Fruit fly (Drosophila melanogaster) whole organism: ENCODE measurements around the gene Prx5.
A peak's percentile ranks its signal among the peaks of the same experiment; 100 is the strongest.

Experiments
- CG8478 ChIP-seq: fragments of >200 bp; optimal IDR thresholded peaks from 2 replicates; lab custom pipeline; 2018; ENCODE audit warnings: inconsistent platforms
- Dll ChIP-seq: fragments of >200 bp; optimal IDR thresholded peaks from 2 replicates; lab custom pipeline; 2017
- EcR ChIP-seq, 2 experiments: fragments of >200 bp; optimal IDR thresholded peaks; 2 replicates each; lab custom pipeline; 2017; ENCODE audit warnings: missing biosample characterization in 2 of 2, missing genetic modification characterization in 2 of 2, missing genetic modification reagents in 2 of 2
- pan ChIP-seq: fragments of >200 bp; optimal IDR thresholded peaks from 2 replicates; lab custom pipeline; 2017
- psq ChIP-seq: fragments of >200 bp; optimal IDR thresholded peaks from 2 replicates; lab custom pipeline; 2017
- usp ChIP-seq: fragments of >200 bp; optimal IDR thresholded peaks from 2 replicates; lab custom pipeline; 2017; ENCODE audit warnings: missing biosample characterization, missing genetic modification characterization, mixed read lengths

Gene Prx5

DNA sequence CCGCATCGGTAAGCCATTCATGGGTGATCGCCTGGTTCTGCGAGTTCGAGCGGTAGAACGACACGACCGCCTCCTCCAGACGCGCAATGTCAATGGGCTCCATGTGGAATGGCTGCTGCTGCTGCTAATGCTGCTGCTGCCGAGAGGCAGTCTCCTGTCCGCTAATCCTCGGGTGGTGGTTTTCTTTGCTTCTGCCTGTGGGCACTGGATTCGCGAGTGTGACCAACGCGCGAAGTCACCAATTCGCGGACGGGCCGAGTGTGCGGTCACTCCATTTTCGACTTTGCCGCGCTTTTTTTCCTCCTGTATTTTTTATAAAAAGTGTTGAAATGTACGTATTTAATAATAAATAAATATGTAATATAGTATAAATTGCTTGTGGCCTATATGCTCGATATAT is 16.2 kb upstream of the Prx5 start, which contains the start of gene cdm:
cdm (minus strand) TSS at position 236 of the 400 bp plus-strand sequence.
- no peak for TF ChIP-seq EcR (GFP tag; optimal IDR thresholded peaks at IDR 0.05; lab: Kevin White, UChicago)
- no peak for TF ChIP-seq usp (GFP tag; lab: Kevin White, UChicago)
- no peak for TF ChIP-seq CG8478 (lab: Kevin White, UChicago)
- TF ChIP-seq Dll (lab: Kevin White, UChicago) = no peak
- no peak for TF ChIP-seq psq (lab: Kevin White, UChicago)
- no peak for TF ChIP-seq pan

DNA sequence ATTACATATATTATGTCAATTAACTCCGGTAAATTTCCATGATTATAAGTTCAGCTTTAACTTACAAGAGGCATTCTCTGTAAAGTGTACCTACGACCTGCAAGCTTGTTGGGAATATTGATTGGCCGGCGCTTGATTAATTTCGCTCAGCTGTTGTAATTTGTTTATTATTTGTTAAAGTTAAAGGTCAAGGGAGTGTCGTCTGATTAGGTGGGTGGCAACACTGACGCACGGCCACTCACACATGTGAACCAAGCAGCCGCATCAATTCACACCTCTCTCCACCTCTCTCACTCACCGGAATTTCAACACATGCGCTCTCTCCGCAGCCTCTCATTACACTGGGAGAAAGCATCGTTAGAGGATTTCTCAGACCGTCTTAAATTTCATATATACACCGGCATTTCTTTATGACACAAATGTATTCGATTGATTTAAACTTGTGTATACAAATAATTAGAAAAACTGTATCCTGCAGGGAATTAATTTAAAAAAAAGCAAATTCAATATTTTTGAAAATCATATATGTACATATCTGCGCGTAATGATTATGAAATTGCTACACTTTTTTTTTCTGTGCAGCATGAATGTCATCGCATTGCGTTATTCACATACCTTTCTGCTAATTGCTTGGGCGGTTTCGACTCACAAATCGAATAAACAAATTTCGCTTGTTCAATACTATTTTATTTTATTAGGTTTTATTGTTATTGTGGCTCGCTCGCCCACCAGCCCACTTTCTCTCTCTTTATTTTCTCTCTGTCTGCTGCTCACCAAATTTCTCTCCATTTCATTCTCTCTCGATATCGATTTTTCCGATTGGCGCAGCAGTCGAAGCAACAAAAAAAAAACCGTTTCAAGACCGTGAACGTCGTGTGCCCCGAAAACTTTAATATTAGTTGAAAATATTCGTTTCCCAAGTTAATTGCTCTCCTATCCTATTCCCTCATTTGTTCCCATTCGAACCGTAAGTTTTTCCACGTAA is 5.2 kb upstream of the Prx5 start:
- TF ChIP-seq psq (lab: Kevin White, UChicago) = no peak
- no peak for TF ChIP-seq CG8478 (lab: Kevin White, UChicago)
- TF ChIP-seq EcR (GFP tag; optimal IDR thresholded peaks at IDR 0.05; lab: Kevin White, UChicago) = no peak
- TF ChIP-seq Dll (lab: Kevin White, UChicago) = no peak
- no peak for TF ChIP-seq pan

DNA sequence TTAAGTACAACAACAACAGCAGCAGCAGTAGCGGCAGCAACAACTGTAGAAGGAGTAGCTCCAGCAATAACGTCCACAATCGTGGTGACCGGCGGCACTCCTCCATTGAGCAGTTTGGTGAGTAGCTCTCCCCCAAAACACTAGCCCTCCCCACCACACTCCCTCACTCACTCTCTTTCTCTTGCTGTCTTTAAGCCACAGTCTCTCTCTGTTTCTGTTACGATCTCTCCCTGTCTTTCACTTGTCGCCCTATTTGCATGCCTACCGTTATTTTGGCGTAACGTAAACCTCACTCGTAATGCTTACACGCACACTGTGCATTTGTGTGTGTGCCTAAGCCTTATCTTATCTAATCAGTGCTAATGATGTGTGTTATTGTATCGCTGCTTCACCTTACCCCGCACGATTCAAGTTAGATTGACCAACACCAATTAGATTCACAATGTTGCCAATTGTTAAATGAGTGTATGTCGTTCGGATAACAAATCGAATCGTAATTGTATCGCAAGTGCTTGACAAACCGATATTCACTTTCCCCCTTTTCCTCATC is 3.0 kb upstream of the Prx5 start:
- TF ChIP-seq CG8478 (lab: Kevin White, UChicago) = no peak
- TF ChIP-seq psq (lab: Kevin White, UChicago) = no peak
- TF ChIP-seq Dll (lab: Kevin White, UChicago) = no peak
- TF ChIP-seq EcR (GFP tag; optimal IDR thresholded peaks at IDR 0.05; lab: Kevin White, UChicago) = no peak
- TF ChIP-seq usp (GFP tag; lab: Kevin White, UChicago) = no peak
- TF ChIP-seq pan = no peak

DNA sequence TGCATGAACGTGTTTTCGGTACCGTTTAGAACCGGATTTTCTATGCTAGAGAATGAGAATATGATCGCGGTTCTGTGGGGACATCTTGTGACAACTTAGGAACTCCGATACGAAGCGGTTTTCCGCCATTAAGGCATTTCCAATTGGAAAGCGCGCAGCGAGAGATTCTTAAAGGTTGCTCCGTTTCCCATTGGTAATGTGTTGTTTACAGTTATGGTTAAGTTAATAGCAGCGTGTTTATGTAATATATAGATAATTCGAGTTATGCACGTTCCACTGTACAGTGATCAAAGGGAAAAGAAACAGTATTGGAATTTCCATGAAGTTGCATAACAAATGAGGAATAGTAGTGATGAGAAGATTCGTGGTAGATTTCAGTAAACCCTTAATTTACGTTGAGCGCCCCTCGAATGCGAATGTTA is 1.9 kb upstream of the Prx5 start:
- TF ChIP-seq pan = no peak
- no peak for TF ChIP-seq EcR (GFP tag; optimal IDR thresholded peaks at IDR 0.05; lab: Kevin White, UChicago)
- no peak for TF ChIP-seq CG8478 (lab: Kevin White, UChicago)
- TF ChIP-seq Dll (lab: Kevin White, UChicago) = no peak
- no peak for TF ChIP-seq psq (lab: Kevin White, UChicago)

DNA sequence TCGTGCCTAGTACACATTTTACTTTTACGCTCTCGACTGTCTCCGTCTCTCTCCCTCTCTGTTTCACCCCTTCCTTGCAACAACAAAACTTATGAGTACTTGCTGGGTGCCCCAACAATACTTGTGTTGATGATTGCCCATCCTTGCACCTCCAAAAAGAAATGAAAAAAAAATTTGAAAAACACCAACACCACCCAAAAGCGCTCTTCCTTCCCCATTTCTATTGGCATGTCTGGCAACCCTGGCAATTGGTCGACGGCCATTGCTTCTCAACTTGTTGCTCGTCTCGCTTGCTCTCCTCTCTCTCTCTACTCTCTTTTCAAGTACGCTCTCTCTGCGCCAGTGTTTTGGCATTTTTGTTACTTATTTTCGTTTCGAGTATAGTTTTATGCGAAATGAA is 1.3 kb upstream of the Prx5 start:
- TF ChIP-seq Dll (lab: Kevin White, UChicago) (peak; percentile 96), pan (no peak)

DNA sequence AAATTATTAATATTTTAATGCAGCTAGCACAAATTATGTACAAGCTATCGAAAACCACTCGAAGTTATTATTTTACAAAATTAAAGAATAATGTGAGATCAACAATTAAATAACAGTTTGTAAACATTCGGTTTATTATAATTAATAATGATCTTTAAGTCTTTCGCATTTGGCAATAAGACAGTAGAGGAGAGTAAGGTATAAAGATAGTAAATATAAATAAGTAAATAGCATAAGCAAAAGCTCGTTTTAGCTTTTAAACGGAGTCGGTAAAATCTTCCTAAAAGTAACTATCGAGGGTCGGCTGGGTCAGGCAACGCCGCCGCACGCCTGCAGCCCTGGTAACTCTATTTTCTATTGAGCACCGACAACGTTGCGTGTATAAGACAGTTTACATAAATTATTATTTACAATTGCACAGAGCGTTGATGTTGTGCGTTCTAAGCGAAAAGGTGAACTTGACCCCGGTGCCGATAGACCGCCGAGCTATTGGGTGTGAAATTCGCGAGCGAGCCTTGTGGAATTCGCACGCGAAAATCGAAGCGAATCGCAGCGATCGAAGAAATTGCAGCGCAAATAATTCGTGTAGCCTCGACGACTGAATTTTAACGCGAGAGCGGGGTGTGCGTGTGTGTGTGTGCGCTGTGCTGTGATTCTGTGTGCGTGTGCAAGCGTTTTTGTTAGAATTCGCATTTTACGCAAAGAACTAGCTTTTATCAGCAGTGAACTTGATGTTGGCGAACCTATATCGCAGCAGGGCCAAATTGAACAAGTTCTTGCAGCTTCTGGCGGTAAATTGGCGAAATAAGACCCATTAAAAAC is 554 bp upstream of the Prx5 start, which contains the start of gene wrd:
wrd (plus strand) TSS at position 342 of the 822 bp plus-strand sequence.
- TF ChIP-seq psq (lab: Kevin White, UChicago) = no peak
- no peak for TF ChIP-seq Dll (lab: Kevin White, UChicago)
- no peak for TF ChIP-seq CG8478 (lab: Kevin White, UChicago)
- TF ChIP-seq EcR (GFP tag; optimal IDR thresholded peaks at IDR 0.05; lab: Kevin White, UChicago) = no peak
- TF ChIP-seq usp (GFP tag; lab: Kevin White, UChicago) = no peak
- TF ChIP-seq pan = no peak

DNA sequence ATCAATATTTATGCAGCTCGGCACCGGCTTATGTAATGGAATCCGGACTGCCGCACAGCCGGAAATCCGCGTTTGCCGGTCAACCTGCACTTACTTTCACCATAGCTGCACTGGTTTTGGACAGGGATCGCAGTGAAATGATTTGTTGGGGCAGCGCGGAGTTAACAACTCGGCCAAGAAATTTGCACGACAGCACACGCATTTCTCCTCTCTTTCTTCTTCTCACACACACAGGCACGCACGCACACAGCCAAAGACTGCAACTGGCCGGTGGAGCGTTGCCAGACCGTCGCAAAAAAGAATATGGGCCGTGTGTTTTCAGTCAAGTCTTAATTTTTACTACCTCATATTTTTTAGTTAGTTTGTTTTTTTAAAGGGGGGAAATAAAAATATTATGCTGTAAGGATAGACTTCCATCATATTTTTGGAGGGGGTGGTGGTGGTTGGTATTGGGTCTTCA is 782 bp downstream of the Prx5 start:
- TF ChIP-seq usp (GFP tag; lab: Kevin White, UChicago) = no peak

DNA sequence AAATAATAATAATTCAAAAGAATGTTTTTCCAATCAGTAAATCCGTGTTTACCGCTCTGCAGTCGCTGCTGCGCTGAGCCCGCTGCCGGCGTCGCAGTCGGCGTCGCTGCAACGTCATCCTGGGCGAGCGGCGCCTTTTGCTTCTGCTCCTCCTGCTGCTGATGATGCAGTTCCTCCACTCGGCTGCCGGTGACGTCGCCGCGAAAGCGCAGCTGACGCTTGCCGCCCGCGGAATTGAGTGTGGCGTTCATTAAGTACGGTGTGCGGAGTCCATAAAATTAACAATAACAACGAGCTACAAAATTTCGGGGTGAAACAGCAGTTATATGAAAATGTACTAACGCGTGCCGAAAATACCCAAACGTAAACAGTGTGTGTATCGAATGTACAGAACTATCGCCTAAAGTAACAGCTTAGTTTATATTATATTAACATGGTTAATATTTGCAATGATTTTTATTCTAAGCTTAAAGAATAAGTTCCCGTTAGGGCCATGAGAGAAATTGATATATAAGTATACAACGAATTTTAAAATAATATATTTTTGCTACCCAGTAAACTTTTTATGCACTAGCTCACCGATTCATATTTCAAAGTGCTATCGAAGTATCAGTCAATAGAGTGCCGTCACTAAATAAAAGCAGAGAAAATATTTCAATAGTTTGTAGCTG is 2.9 kb downstream of the Prx5 start, which contains the start of the genes CG7218 and Cbp20:
CG7218 (minus strand) TSS at position 346 of the 671 bp plus-strand sequence.
Cbp20 (plus strand) TSS at position 610 of the 671 bp plus-strand sequence.
- TF ChIP-seq CG8478 (lab: Kevin White, UChicago) = no peak
- no peak for TF ChIP-seq pan
- TF ChIP-seq usp (GFP tag; lab: Kevin White, UChicago) = no peak
- TF ChIP-seq psq (lab: Kevin White, UChicago) = no peak
- TF ChIP-seq Dll (lab: Kevin White, UChicago) = no peak
- no peak for TF ChIP-seq EcR (GFP tag; optimal IDR thresholded peaks at IDR 0.05; lab: Kevin White, UChicago)

DNA sequence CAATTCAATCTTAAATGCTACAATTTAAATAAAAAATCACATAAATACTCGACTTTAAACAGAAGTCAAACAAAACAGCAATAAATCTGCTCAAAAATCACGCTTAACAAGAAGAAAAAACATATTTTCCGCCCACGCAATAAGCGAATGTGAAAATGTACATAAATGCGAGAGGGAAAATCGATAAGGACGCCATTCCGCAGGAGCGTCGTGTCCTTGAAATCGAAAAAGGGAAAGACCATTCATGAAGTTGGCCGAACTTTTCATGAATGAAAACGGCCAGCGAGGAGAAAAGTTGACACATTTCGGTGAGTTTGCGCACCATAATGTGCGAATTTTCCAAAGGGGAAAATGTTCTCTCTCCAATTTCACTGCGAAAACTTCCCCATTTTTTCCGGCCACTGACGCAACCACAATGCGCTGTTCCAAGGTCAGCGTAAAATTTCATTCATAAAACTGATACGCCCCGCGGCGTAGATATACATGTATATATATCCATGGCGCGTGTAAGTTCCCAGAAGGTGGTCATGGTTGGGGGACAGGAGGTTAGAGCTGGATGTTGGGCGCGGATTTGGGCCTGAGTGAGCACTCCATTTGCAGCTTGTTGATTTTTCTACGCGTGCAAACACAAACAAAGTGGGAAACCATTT is 6.8 kb downstream of the Prx5 start:
- TF ChIP-seq Dll (lab: Kevin White, UChicago) = no peak
- TF ChIP-seq pan = no peak
- no peak for TF ChIP-seq psq (lab: Kevin White, UChicago)
- no peak for TF ChIP-seq CG8478 (lab: Kevin White, UChicago)
- no peak for TF ChIP-seq EcR (GFP tag; optimal IDR thresholded peaks at IDR 0.05; lab: Kevin White, UChicago)
- TF ChIP-seq usp (GFP tag; lab: Kevin White, UChicago) = no peak

DNA sequence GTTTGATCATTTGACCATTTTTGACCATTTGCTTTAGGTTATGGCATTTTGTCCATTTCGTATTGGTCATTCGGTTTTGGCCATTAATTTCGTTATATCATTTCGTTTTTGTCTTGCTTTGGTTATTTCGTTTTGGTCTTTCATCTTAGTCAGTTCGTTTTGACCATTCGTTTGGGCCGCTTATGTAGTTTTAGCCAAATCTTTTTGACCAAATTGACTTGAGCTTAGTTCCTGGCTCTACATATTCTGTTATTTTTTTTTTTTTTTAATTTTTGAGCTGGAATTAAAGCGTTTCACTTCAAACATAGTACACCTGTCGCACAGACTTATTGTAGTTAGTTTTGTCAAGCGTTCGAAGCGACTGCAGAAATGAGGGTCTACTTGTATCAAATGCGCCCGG is 8.7 kb downstream of the Prx5 start, which contains the start of gene CG14315:
CG14315 (plus strand) TSS at position 301 of the 400 bp plus-strand sequence.
- TF ChIP-seq Dll (lab: Kevin White, UChicago) = no peak
- TF ChIP-seq psq (lab: Kevin White, UChicago) = no peak
- no peak for TF ChIP-seq pan
- TF ChIP-seq usp (GFP tag; lab: Kevin White, UChicago) = no peak
- no peak for TF ChIP-seq CG8478 (lab: Kevin White, UChicago)
- no peak for TF ChIP-seq EcR (GFP tag; optimal IDR thresholded peaks at IDR 0.05; lab: Kevin White, UChicago)
